Fruit fly (Drosophila melanogaster) whole organism, embryonic: ENCODE results near the gene ppl.
A peak's percentile ranks its signal among the peaks of the same experiment; 100 is the strongest.

Experiments
- Antp ChIP-seq: fragments of 200-800 bp; sonication (Bioruptor generic); optimal IDR thresholded peaks from 3 replicates; lab custom pipeline; 2016; ENCODE audit warnings: missing biosample characterization, missing genetic modification characterization
- Bdp1 ChIP-seq: fragments of 200-800 bp; sonication (Bioruptor generic); optimal IDR thresholded peaks from 3 replicates; lab custom pipeline; 2016; ENCODE audit warnings: missing biosample characterization, missing genetic modification characterization
- CG10366 ChIP-seq: fragments of 200-800 bp; sonication (Bioruptor generic); IDR thresholded peaks from 2 replicates; pipeline ENCODE4 v1.3.6; 2022; ENCODE audit warnings: missing biosample characterization, missing genetic modification characterization
- CG11085 ChIP-seq: fragments of 200-800 bp; sonication (Bioruptor generic); IDR thresholded peaks from 2 replicates; pipeline ENCODE4 v1.3.6; 2022; ENCODE audit warnings: missing biosample characterization, missing genetic modification characterization
- CG11695 ChIP-seq: fragments of 200-800 bp; sonication (Bioruptor generic); IDR thresholded peaks from 3 replicates; pipeline ENCODE4 v1.3.6; 2022; ENCODE audit warnings: missing biosample characterization, missing genetic modification characterization
- CG11696 ChIP-seq: fragments of 200-800 bp; sonication (Bioruptor generic); IDR thresholded peaks from 2 replicates; pipeline ENCODE4 v1.3.6; 2022; ENCODE audit warnings: missing biosample characterization, missing genetic modification characterization
- CG11723 ChIP-seq: fragments of 200-800 bp; sonication (Bioruptor generic); optimal IDR thresholded peaks from 2 replicates; lab custom pipeline; 2017; ENCODE audit warnings: missing biosample characterization, mild to moderate bottlenecking, missing genetic modification characterization
- CG12071 ChIP-seq: fragments of 200-800 bp; sonication (Bioruptor generic); optimal IDR thresholded peaks from 3 replicates; lab custom pipeline; 2018; ENCODE audit warnings: missing biosample characterization, mild to moderate bottlenecking, missing genetic modification characterization
- CG12104 ChIP-seq: fragments of 200-800 bp; sonication (Bioruptor generic); optimal IDR thresholded peaks from 3 replicates; lab custom pipeline; 2016; ENCODE audit warnings: missing biosample characterization, missing genetic modification characterization
- CG12236 ChIP-seq: fragments of 200-800 bp; sonication (Bioruptor generic); optimal IDR thresholded peaks from 2 replicates; lab custom pipeline; 2016; ENCODE audit warnings: missing biosample characterization, missing genetic modification characterization
- CG14050 ChIP-seq: fragments of 200-800 bp; sonication (Bioruptor generic); IDR thresholded peaks from 3 replicates; pipeline ENCODE4 v1.3.6; 2022; ENCODE audit warnings: missing biosample characterization, missing genetic modification characterization
- CG17359 ChIP-seq: fragments of 200-800 bp; sonication (Bioruptor generic); optimal IDR thresholded peaks from 3 replicates; lab custom pipeline; 2018; ENCODE audit warnings: missing biosample characterization, mild to moderate bottlenecking, missing genetic modification characterization, moderate library complexity
- CG3838 ChIP-seq: fragments of 200-800 bp; sonication (Bioruptor generic); optimal IDR thresholded peaks from 3 replicates; lab custom pipeline; 2016; ENCODE audit warnings: missing biosample characterization, missing genetic modification characterization
- CG4404 ChIP-seq: fragments of 200-800 bp; sonication (Bioruptor generic); IDR thresholded peaks from 2 replicates; pipeline ENCODE4 v1.3.6; 2022; ENCODE audit warnings: missing biosample characterization, missing genetic modification characterization
- CG4820 ChIP-seq: fragments of 200-800 bp; sonication (Bioruptor generic); optimal IDR thresholded peaks from 3 replicates; lab custom pipeline; 2016; ENCODE audit warnings: missing biosample characterization, missing genetic modification characterization
- CG5953 ChIP-seq: fragments of 200-800 bp; sonication (Bioruptor generic); IDR thresholded peaks from 2 replicates; pipeline ENCODE4 v1.3.6; 2022; ENCODE audit warnings: missing biosample characterization, missing genetic modification characterization
- CG6791 ChIP-seq: fragments of 200-800 bp; sonication (Bioruptor generic); IDR thresholded peaks from 3 replicates; pipeline ENCODE4 v1.3.6; 2022; ENCODE audit warnings: missing biosample characterization, missing genetic modification characterization; ENCODE audit not compliant: partially characterized antibody
- CG6813 ChIP-seq: fragments of 200-800 bp; sonication (Bioruptor generic); optimal IDR thresholded peaks from 2 replicates; lab custom pipeline; 2017; ENCODE audit warnings: missing biosample characterization, missing genetic modification characterization, mild to moderate bottlenecking, moderate library complexity, missing genetic modification reagents
- CG7372 ChIP-seq: fragments of 200-800 bp; sonication (Bioruptor generic); IDR thresholded peaks from 2 replicates; pipeline ENCODE4 v1.3.6; 2022; ENCODE audit warnings: missing biosample characterization, missing genetic modification characterization
- CG8089 ChIP-seq: fragments of 200-800 bp; sonication (Bioruptor generic); optimal IDR thresholded peaks from 3 replicates; lab custom pipeline; 2016; ENCODE audit warnings: missing biosample characterization, missing genetic modification characterization
- CG8388 ChIP-seq: fragments of 200-800 bp; sonication (Bioruptor generic); optimal IDR thresholded peaks from 2 replicates; lab custom pipeline; 2019; ENCODE audit warnings: missing biosample characterization, mild to moderate bottlenecking, missing genetic modification characterization, moderate library complexity
- CHES-1-like ChIP-seq: fragments of 200-800 bp; sonication (Bioruptor generic); optimal IDR thresholded peaks from 2 replicates; lab custom pipeline; 2016; ENCODE audit warnings: missing biosample characterization, missing genetic modification characterization
- Eip74EF ChIP-seq, 2 experiments: fragments of 200-800 bp in 1 of 2; fragments of >200 bp in 1 of 2; sonication (Bioruptor generic) in 1 of 2; optimal IDR thresholded peaks; 2 replicates each; lab custom pipeline; 2017 to 2019; ENCODE audit warnings: missing biosample characterization in 2 of 2, missing genetic modification characterization in 2 of 2, mild to moderate bottlenecking in 1 of 2, moderate library complexity in 1 of 2
- Fer3 ChIP-seq: fragments of 200-800 bp; sonication (Bioruptor generic); optimal IDR thresholded peaks from 2 replicates; lab custom pipeline; 2018; ENCODE audit warnings: missing biosample characterization, mild to moderate bottlenecking, missing genetic modification characterization, moderate library complexity
- Hr51 ChIP-seq, 2 experiments: fragments of 200-800 bp; sonication (Bioruptor generic); optimal IDR thresholded peaks; 2 replicates in 1 of 2; 3 replicates in 1 of 2; lab custom pipeline; 2016 to 2018; ENCODE audit warnings: missing biosample characterization in 2 of 2, missing genetic modification characterization in 2 of 2, mild to moderate bottlenecking in 1 of 2, moderate library complexity in 1 of 2
- Mad ChIP-seq: fragments of 200-800 bp; sonication (Bioruptor generic); optimal IDR thresholded peaks from 2 replicates; lab custom pipeline; 2016; ENCODE audit warnings: missing biosample characterization, missing genetic modification characterization
- NK7.1 ChIP-seq: fragments of 200-800 bp; sonication (Bioruptor generic); optimal IDR thresholded peaks from 3 replicates; lab custom pipeline; 2016; ENCODE audit warnings: missing biosample characterization, missing genetic modification characterization
- Nf-YB ChIP-seq: fragments of 200-800 bp; sonication (Bioruptor generic); optimal IDR thresholded peaks from 3 replicates; lab custom pipeline; 2019; ENCODE audit warnings: missing biosample characterization, mild to moderate bottlenecking, missing genetic modification characterization, moderate library complexity
- Sox102F ChIP-seq: fragments of 200-800 bp; sonication (Bioruptor generic); optimal IDR thresholded peaks from 2 replicates; lab custom pipeline; 2018; ENCODE audit warnings: missing biosample characterization, mild to moderate bottlenecking, missing genetic modification characterization, moderate library complexity
- Sry-β ChIP-seq: fragments of 200-800 bp; sonication (Bioruptor generic); optimal IDR thresholded peaks from 2 replicates; lab custom pipeline; 2018; ENCODE audit warnings: missing biosample characterization, mild to moderate bottlenecking, missing genetic modification characterization, moderate library complexity
- Ssrp ChIP-seq: fragments of 200-800 bp; sonication (Bioruptor generic); optimal IDR thresholded peaks from 2 replicates; lab custom pipeline; 2018; ENCODE audit warnings: missing biosample characterization, mild to moderate bottlenecking, missing genetic modification characterization, moderate library complexity
- YL-1 ChIP-seq: fragments of 200-800 bp; sonication (Bioruptor generic); optimal IDR thresholded peaks from 3 replicates; lab custom pipeline; 2017; ENCODE audit warnings: missing biosample characterization, mild to moderate bottlenecking, missing genetic modification characterization
- bab2 ChIP-seq: fragments of 200-800 bp; sonication (Bioruptor generic); optimal IDR thresholded peaks from 2 replicates; lab custom pipeline; 2016; ENCODE audit warnings: missing biosample characterization, missing genetic modification characterization
- fd3F ChIP-seq: fragments of 200-800 bp; sonication (Bioruptor generic); optimal IDR thresholded peaks from 2 replicates; lab custom pipeline; 2018; ENCODE audit warnings: missing biosample characterization, mild to moderate bottlenecking, missing genetic modification characterization, moderate library complexity
- ftz-f1 ChIP-seq: fragments of 200-800 bp; sonication (Bioruptor generic); optimal IDR thresholded peaks from 2 replicates; lab custom pipeline; 2016; ENCODE audit warnings: missing biosample characterization, missing genetic modification characterization
- gt ChIP-seq: fragments of 200-800 bp; sonication (Bioruptor generic); IDR thresholded peaks from 2 replicates; pipeline ENCODE4 v1.3.6; 2022; ENCODE audit warnings: missing biosample characterization, missing genetic modification characterization
- hb ChIP-seq: fragments of 200-800 bp; sonication (Bioruptor generic); IDR thresholded peaks from 3 replicates; pipeline ENCODE4 v1.3.6; 2022; ENCODE audit warnings: missing biosample characterization, missing genetic modification characterization; ENCODE audit not compliant: partially characterized antibody
- klu ChIP-seq: fragments of 200-800 bp; sonication (Bioruptor generic); IDR thresholded peaks from 2 replicates; pipeline ENCODE4 v1.3.6; 2022; ENCODE audit warnings: missing biosample characterization, missing genetic modification characterization
- kni ChIP-seq: fragments of 200-800 bp; sonication (Bioruptor generic); optimal IDR thresholded peaks from 3 replicates; lab custom pipeline; 2017; ENCODE audit warnings: mild to moderate bottlenecking, missing biosample characterization, missing genetic modification reagents, missing genetic modification characterization
- knrl ChIP-seq: fragments of 200-800 bp; sonication (Bioruptor generic); IDR thresholded peaks from 3 replicates; pipeline ENCODE4 v1.3.6; 2022; ENCODE audit warnings: missing biosample characterization, missing genetic modification characterization; ENCODE audit not compliant: partially characterized antibody
- luna ChIP-seq: fragments of 200-800 bp; sonication (Bioruptor generic); optimal IDR thresholded peaks from 2 replicates; lab custom pipeline; 2016; ENCODE audit warnings: missing biosample characterization, missing genetic modification characterization
- mam ChIP-seq: fragments of 200-800 bp; sonication (Bioruptor generic); optimal IDR thresholded peaks from 3 replicates; lab custom pipeline; 2016; ENCODE audit warnings: missing biosample characterization, missing genetic modification characterization
- pros ChIP-seq: fragments of 200-800 bp; sonication (Bioruptor generic); optimal IDR thresholded peaks from 3 replicates; lab custom pipeline; 2019; ENCODE audit warnings: missing biosample characterization, mild to moderate bottlenecking, missing genetic modification characterization, moderate library complexity
- psq ChIP-seq: fragments of 200-800 bp; sonication (Bioruptor generic); optimal IDR thresholded peaks from 2 replicates; lab custom pipeline; 2017; ENCODE audit warnings: missing biosample characterization, missing genetic modification characterization
- pum ChIP-seq: fragments of 200-800 bp; sonication (Bioruptor generic); optimal IDR thresholded peaks from 2 replicates; lab custom pipeline; 2016; ENCODE audit warnings: missing biosample characterization, missing genetic modification characterization
- ro ChIP-seq: fragments of 200-800 bp; sonication (Bioruptor generic); IDR thresholded peaks from 2 replicates; pipeline ENCODE4 v1.3.6; 2022; ENCODE audit warnings: missing biosample characterization, missing genetic modification characterization
- seq ChIP-seq: fragments of 200-800 bp; sonication (Bioruptor generic); IDR thresholded peaks from 2 replicates; pipeline ENCODE4 v1.3.6; 2022; ENCODE audit warnings: missing biosample characterization, missing genetic modification characterization
- sim ChIP-seq: fragments of 200-800 bp; sonication (Bioruptor generic); IDR thresholded peaks from 2 replicates; pipeline ENCODE4 v1.3.6; 2022; ENCODE audit warnings: missing biosample characterization, missing genetic modification characterization
- sisA ChIP-seq: fragments of 200-800 bp; sonication (Bioruptor generic); IDR thresholded peaks from 2 replicates; pipeline ENCODE4 v1.3.6; 2022; ENCODE audit warnings: missing biosample characterization, missing genetic modification characterization

ppl gene

dm6 chr3L:21317416-21318259 lies 36.3 kb upstream of the ppl start, which contains the start of gene Pc (continued):
- peak; percentile 90 for TF ChIP-seq CG6791 (GFP tag; lab: Robert Waterston, UW)
- TF ChIP-seq CG8089, result no peak
- TF ChIP-seq CG11723 (GFP tag; lab: Kevin White, UChicago), result no peak
- no peak for TF ChIP-seq NK7.1 (GFP tag; lab: Kevin White, UChicago)
- TF ChIP-seq ftz-f1 (GFP tag; lab: Kevin White, UChicago), result peak; percentile 25
- TF ChIP-seq mam (GFP tag; lab: Kevin White, UChicago), result peak; percentile 26
- no peak for TF ChIP-seq CG4404 (GFP tag; lab: Robert Waterston, UW)
- TF ChIP-seq CG6813 (GFP tag; lab: Kevin White, UChicago), result no peak
- TF ChIP-seq hb, result peak; percentile 82; the same call in 2 of the 3 replicates
- TF ChIP-seq klu (GFP tag; lab: Robert Waterston, UW), result no peak
- no peak for TF ChIP-seq CG11696 (GFP tag; lab: Robert Waterston, UW)
- no peak for TF ChIP-seq psq
- no peak for TF ChIP-seq CG10366
- no peak for TF ChIP-seq CG8388
- TF ChIP-seq Mad (GFP tag; lab: Kevin White, UChicago), result no peak
- TF ChIP-seq Ssrp (tag; lab: Kevin White, UChicago), result peak; percentile 13
- peak; percentile 66 for TF ChIP-seq CHES-1-like (GFP tag; lab: Kevin White, UChicago)
- no peak for TF ChIP-seq fd3F
- no peak for TF ChIP-seq CG12071 (GFP tag; lab: Kevin White, UChicago)
- TF ChIP-seq YL-1 (GFP tag; lab: Kevin White, UChicago), result peak; percentile 67
- TF ChIP-seq CG5953 (GFP tag; lab: Robert Waterston, UW), result no peak
- TF ChIP-seq bab2 (GFP tag; lab: Kevin White, UChicago), result no peak
- no peak for TF ChIP-seq CG12236 (GFP tag; lab: Kevin White, UChicago)
- no peak for TF ChIP-seq CG12104
- TF ChIP-seq Antp (GFP tag; lab: Kevin White, UChicago), result no peak
- TF ChIP-seq pros (GFP tag; lab: Kevin White, UChicago), result peak; percentile 60
- TF ChIP-seq CG11695 (GFP tag; lab: Robert Waterston, UW), result no peak
- no peak for TF ChIP-seq Fer3
- TF ChIP-seq sisA (GFP tag; lab: Robert Waterston, UW), result no peak
- TF ChIP-seq pum (GFP tag; lab: Kevin White, UChicago), result no peak
- TF ChIP-seq kni (GFP tag; lab: Kevin White, UChicago), result no peak
- TF ChIP-seq CG17359 (tag; lab: Kevin White, UChicago), result no peak
- no peak; the same call in 1 of the 2 replicates for TF ChIP-seq seq (GFP tag; lab: Robert Waterston, UW)
- no peak for TF ChIP-seq Sox102F (GFP tag; lab: Kevin White, UChicago)
- TF ChIP-seq luna (GFP tag; lab: Kevin White, UChicago), result no peak
- TF ChIP-seq CG7372 (GFP tag; lab: Robert Waterston, UW), result no peak
- TF ChIP-seq Nf-YB (GFP tag; lab: Kevin White, UChicago), result no peak
- peak in 1 of 2 experiments; percentile 44 for TF ChIP-seq Hr51 (GFP tag; optimal IDR thresholded peaks at IDR 0.05; lab: Kevin White, UChicago)
- TF ChIP-seq Eip74EF (GFP tag; optimal IDR thresholded peaks at IDR 0.05; lab: Kevin White, UChicago), result no peak
- TF ChIP-seq Bdp1 (GFP tag; lab: Kevin White, UChicago), result no peak
- no peak for TF ChIP-seq CG4820 (GFP tag; lab: Kevin White, UChicago)
- no peak for TF ChIP-seq Sry-β (GFP tag; lab: Kevin White, UChicago)
- no peak for TF ChIP-seq CG14050
- no peak for TF ChIP-seq sim (GFP tag; lab: Robert Waterston, UW)
- TF ChIP-seq ro, result no peak
- no peak for TF ChIP-seq CG3838 (GFP tag; lab: Kevin White, UChicago)
- 0 out of 2 replicates have a peak, but pooled peaks have one; percentile 18 for TF ChIP-seq CG11085
- peak; percentile 89 for TF ChIP-seq knrl (GFP tag; lab: Robert Waterston, UW)
- TF ChIP-seq gt, result no peak
